Worm (Caenorhabditis elegans) whole organism, late embryonic: ENCODE data around the gene F28H7.3.

Experiments used
- ceh-22 ChIP-seq: sonication (generic microtip); optimal IDR thresholded peaks from 2 replicates; lab custom pipeline; 2017; ENCODE audit warnings: missing biosample characterization, missing genetic modification characterization
- dmd-4 ChIP-seq: sonication (generic microtip); optimal IDR thresholded peaks from 2 replicates; lab custom pipeline; 2016; ENCODE audit warnings: borderline replicate concordance, missing genetic modification characterization, missing compliant biosample characterization
- ets-4 ChIP-seq: sonication (generic microtip); optimal IDR thresholded peaks from 2 replicates; lab custom pipeline; 2016; ENCODE audit warnings: missing genetic modification characterization, missing compliant biosample characterization
- lin-11 ChIP-seq: fragments of 200-800 bp; sonication (Bioruptor generic); optimal IDR thresholded peaks from 2 replicates; lab custom pipeline; 2018; ENCODE audit warnings: mild to moderate bottlenecking, missing genetic modification characterization, missing compliant biosample characterization
- nhr-11 ChIP-seq: fragments of 150-350 bp; optimal IDR thresholded peaks from 2 replicates; lab custom pipeline; 2014; ENCODE audit warnings: missing biosample characterization, missing genetic modification characterization
- nhr-232 ChIP-seq: sonication (generic microtip); optimal IDR thresholded peaks from 2 replicates; lab custom pipeline; 2016; ENCODE audit warnings: missing genetic modification characterization, missing compliant biosample characterization
- rnt-1 ChIP-seq: sonication (generic microtip); optimal IDR thresholded peaks from 2 replicates; lab custom pipeline; 2016; ENCODE audit warnings: missing genetic modification characterization, missing compliant biosample characterization
- unc-42 ChIP-seq: sonication (generic microtip); optimal IDR thresholded peaks from 2 replicates; lab custom pipeline; 2016; ENCODE audit warnings: missing genotype, missing genetic modification characterization, missing compliant biosample characterization

DNA sequence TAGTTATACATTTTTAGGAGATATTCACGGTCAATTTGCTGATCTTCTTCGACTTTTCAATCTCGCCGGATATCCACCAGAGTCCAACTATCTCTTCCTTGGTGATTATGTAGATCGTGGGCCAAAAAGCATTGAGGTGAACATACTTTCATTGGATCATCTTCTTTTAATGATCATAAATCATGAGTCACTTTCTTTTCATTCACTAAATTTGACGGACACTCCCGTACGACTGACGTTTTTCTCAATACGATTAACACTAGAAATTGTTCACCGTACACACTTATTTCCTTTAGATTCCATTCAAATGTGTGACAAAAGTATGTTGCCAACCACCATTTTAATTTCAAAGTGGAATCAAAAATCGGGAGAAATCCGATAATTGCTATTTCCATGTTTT lies 47.7 kb downstream of the F28H7.3 start:
- TF ChIP-seq ets-4 (tag; lab: Kevin White, UChicago) (no peak), nhr-232 (tag; lab: Kevin White, UChicago) (no peak), nhr-11 (tag; lab: Kevin White, UChicago) (no peak), unc-42 (tag; lab: Kevin White, UChicago) (no peak), dmd-4 (no peak), rnt-1 (no peak), ceh-22 (tag; lab: Kevin White, UChicago) (no peak), lin-11 (tag; lab: Kevin White, UChicago) (no peak)
